Fruit fly (Drosophila melanogaster): ENCODE results near the gene twit.

twit gene

DNA sequence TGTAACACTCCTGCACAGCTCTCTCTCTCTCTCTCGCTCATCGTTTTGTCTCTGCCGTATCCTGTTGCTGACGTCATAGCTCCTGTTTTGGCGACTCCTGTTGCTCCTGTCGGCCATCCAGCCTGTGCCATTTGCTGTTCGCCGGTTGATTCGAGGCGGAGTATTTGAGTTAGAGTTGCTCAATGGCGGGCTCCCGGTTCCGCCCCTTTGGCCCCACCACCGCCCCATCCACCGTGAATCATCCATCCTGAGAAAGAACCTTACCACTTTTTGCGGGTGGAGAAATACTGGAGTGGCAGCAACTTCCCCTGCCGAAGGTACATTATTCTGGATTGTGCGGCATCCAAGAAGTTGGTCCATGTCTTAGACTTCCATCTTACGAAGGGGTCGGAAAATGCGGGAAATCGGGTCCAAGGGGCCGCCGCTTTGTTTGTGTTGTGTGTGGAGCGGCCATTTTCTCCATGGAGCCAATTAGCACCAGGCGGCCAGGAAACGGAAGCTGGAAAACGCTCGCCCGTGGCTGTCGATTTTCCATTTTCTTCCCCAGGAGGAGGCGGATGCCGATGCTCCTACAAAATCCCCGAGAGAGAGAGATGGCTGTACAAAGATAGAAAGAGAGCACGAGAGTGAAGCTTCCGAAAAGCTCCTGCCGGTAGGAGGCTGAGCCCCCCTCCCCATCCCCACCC, 43.7 kb upstream of the twit start (continued):
- peak; percentile 18; the same call in 1 of the 2 replicates for TF ChIP-seq CG9932 (GFP tag; IDR thresholded peaks at IDR 0.05)
- TF ChIP-seq CG13894 (tag; optimal IDR thresholded peaks at IDR 0.05), result peak; percentile 94
- no peak for TF ChIP-seq fu2 (GFP tag; optimal IDR thresholded peaks at IDR 0.05)
- peak; percentile 67 for TF ChIP-seq abd-A (tag; optimal IDR thresholded peaks at IDR 0.05)
- TF ChIP-seq CG15269 (tag; optimal IDR thresholded peaks at IDR 0.05), result no peak
- no peak for TF ChIP-seq Dfd (GFP tag; optimal IDR thresholded peaks at IDR 0.05)
- no peak for TF ChIP-seq dmrt99B (tag; optimal IDR thresholded peaks at IDR 0.05)
- TF ChIP-seq CG1647 (GFP tag; optimal IDR thresholded peaks at IDR 0.05), result no peak
- 0 out of 2 replicates have a peak, but pooled peaks have one; percentile 8 for TF ChIP-seq bbx (GFP tag; IDR thresholded peaks at IDR 0.05; ENCODE audit: partially characterized antibody)
- 0 out of 3 replicates have a peak, but pooled peaks have one; percentile 17 for TF ChIP-seq mld (GFP tag; IDR thresholded peaks at IDR 0.05; ENCODE audit: partially characterized antibody)
- peak; percentile 37 for TF ChIP-seq Ets65A (GFP tag)
- 0 out of 2 replicates have a peak, but pooled peaks have one; percentile 6 for TF ChIP-seq CG10321 (GFP tag; IDR thresholded peaks at IDR 0.05)
- TF ChIP-seq cad (GFP tag; optimal IDR thresholded peaks at IDR 0.05), result no peak
- no peak for TF ChIP-seq CG2199 (GFP tag; IDR thresholded peaks at IDR 0.05)
- no peak for TF ChIP-seq CG12391 (tag; optimal IDR thresholded peaks at IDR 0.05)
- no peak; the same call in 1 of the 2 replicates for TF ChIP-seq MBD-R2 (GFP tag; IDR thresholded peaks at IDR 0.05)
- no peak for TF ChIP-seq CG8765 (GFP tag; IDR thresholded peaks at IDR 0.05)
- TF ChIP-seq hkb (optimal IDR thresholded peaks at IDR 0.05), result no peak
- peak; percentile 1; the same call in 1 of the 2 replicates for TF ChIP-seq hkb (GFP tag; IDR thresholded peaks at IDR 0.05)
- no peak for TF ChIP-seq ham (GFP tag; IDR thresholded peaks at IDR 0.05)
- no peak for TF ChIP-seq grn (GFP tag; optimal IDR thresholded peaks at IDR 0.05)
- TF ChIP-seq tgo (GFP tag; IDR thresholded peaks at IDR 0.05), result 0 out of 3 replicates have a peak, but pooled peaks have one; percentile 3
- TF ChIP-seq Trl (optimal IDR thresholded peaks at IDR 0.05), result peak in 1 of 2 experiments; percentile 1
- TF ChIP-seq Trl (GFP tag; optimal IDR thresholded peaks at IDR 0.05), result no peak
- TF ChIP-seq dysf (GFP tag; IDR thresholded peaks at IDR 0.05), result no peak
- TF ChIP-seq sc (optimal IDR thresholded peaks at IDR 0.05), result no peak
- no peak for TF ChIP-seq sc (GFP tag; optimal IDR thresholded peaks at IDR 0.05)
- TF ChIP-seq B-H1 (GFP tag; IDR thresholded peaks at IDR 0.05), result peak; percentile 2; the same call in 1 of the 3 replicates

DNA sequence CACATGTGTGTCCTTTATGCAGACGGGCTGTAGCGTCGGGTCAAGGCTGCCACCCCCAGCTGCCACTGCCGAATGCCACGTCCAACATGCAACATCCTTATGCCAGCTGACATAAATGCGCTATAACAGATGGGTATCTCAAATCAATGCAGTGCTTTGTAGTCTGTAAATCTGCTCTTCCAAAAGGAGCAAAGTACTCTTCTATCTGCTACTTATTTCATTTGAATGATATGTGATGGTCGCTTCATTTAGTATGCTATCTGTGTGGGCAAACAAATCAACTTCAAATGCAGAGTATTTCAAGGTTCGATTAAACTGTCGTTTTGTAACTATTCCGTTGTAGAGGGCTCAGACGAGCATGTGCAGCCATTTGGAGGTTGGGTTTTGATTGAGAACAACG, 43.1 kb upstream of the twit start:
- no peak for TF ChIP-seq CG1602 (GFP tag; optimal IDR thresholded peaks at IDR 0.05)
- peak; percentile 28; the same call in 1 of the 2 replicates for TF ChIP-seq Drgx (GFP tag; IDR thresholded peaks at IDR 0.05)

DNA sequence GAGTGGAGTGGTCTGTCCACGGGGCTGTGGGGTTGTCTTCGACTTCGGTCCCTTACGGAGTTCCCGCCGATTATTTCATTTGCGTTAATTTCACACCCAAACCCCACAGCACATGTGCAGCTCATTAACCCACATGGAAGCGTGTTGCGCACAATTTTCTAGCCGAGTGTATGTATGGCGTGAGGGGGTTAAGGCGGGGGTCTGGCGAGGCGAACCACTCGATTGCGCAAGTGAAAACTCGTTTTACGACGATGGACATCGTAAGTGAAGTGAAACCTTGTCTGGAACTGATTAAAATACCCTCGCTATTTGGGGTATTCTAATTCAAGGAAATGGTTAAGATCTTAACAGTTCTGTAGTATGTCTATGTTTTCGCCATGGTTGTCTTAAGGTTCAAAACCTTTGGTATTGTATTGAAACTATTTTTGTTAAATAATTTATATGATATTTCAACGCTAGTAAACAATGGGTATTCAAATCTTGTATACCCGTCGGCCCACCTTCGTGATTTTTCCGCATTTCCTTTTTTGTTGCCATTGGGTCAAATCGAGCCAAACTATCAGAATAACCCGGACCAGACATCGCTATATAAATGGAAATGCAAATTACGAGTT, 41.2 kb upstream of the twit start:
- peak; percentile 51 for TF ChIP-seq Rfx (GFP tag; IDR thresholded peaks at IDR 0.05)
- TF ChIP-seq Hr3 (GFP tag; optimal IDR thresholded peaks at IDR 0.05), result peak; percentile 21
- no peak for TF ChIP-seq CG33213 (GFP tag; optimal IDR thresholded peaks at IDR 0.05)
- TF ChIP-seq Camta (GFP tag; optimal IDR thresholded peaks at IDR 0.05), result peak; percentile 9
- TF ChIP-seq cato (GFP tag; optimal IDR thresholded peaks at IDR 0.05; ENCODE audit: borderline replicate concordance), result peak; percentile 2
- no peak for TF ChIP-seq Poxn (GFP tag; IDR thresholded peaks at IDR 0.05)
- peak; percentile 47 for TF ChIP-seq CG10209 (GFP tag; optimal IDR thresholded peaks at IDR 0.05)
- no peak for TF ChIP-seq zfh1 (GFP tag; IDR thresholded peaks at IDR 0.05)
- TF ChIP-seq gem (tag; optimal IDR thresholded peaks at IDR 0.05), result peak; percentile 77
- TF ChIP-seq Usf (GFP tag; optimal IDR thresholded peaks at IDR 0.05), result no peak
- TF ChIP-seq CG10366 (GFP tag; IDR thresholded peaks at IDR 0.05), result peak; percentile 54; the same call in 1 of the 2 replicates
- peak; percentile 66 for TF ChIP-seq CG2678 (tag; optimal IDR thresholded peaks at IDR 0.05)
- TF ChIP-seq Sry-δ (GFP tag; optimal IDR thresholded peaks at IDR 0.05), result no peak
- no peak for TF ChIP-seq Sry-β (GFP tag; optimal IDR thresholded peaks at IDR 0.05)
- TF ChIP-seq CG7271 (tag; optimal IDR thresholded peaks at IDR 0.05), result no peak
- no peak for TF ChIP-seq Dad (GFP tag; optimal IDR thresholded peaks at IDR 0.05)
- TF ChIP-seq CG15601 (tag; optimal IDR thresholded peaks at IDR 0.05), result peak; percentile 18
- TF ChIP-seq HLH4C (GFP tag; IDR thresholded peaks at IDR 0.05; ENCODE audit: partially characterized antibody), result no peak
- TF ChIP-seq GATAe (GFP tag; conservative IDR thresholded peaks at IDR 0.05), result no peak
- TF ChIP-seq CHES-1-like (GFP tag; optimal IDR thresholded peaks at IDR 0.05), result no peak

Measured in whole organism, embryonic.